Fruit fly (Drosophila melanogaster): ENCODE data around the gene CG8565.

CG8565 gene

dm6 chrX:15803764-15804563, 33.7 kb upstream of the CG8565 start, which contains the start of the genes PGRP-LE and sd:
Gene PGRP-LE (minus strand): TSS chrX:15803880.
Gene sd (plus strand): TSS chrX:15804370.
- TF ChIP-seq cic (GFP tag; optimal IDR thresholded peaks at IDR 0.05) (no peak), kay (GFP tag; ENCODE audit: borderline replicate concordance) (peak; percentile 85), CG14711 (tag; optimal IDR thresholded peaks at IDR 0.05) (peak; percentile 61), bab1 (GFP tag; optimal IDR thresholded peaks at IDR 0.05) (peak; percentile 18), CG5204 (GFP tag; optimal IDR thresholded peaks at IDR 0.05) (no peak)

dm6 chrX:15804790-15805189, 32.8 kb upstream of the CG8565 start:
- no peak for TF ChIP-seq CG5204 (GFP tag; optimal IDR thresholded peaks at IDR 0.05)
- TF ChIP-seq CG14711 (tag; optimal IDR thresholded peaks at IDR 0.05): peak; percentile 19

- peak; percentile 42 for TF ChIP-seq tj (GFP tag; optimal IDR thresholded peaks at IDR 0.05)
- TF ChIP-seq CG7045 (GFP tag; optimal IDR thresholded peaks at IDR 0.05): no peak
- peak; percentile 42 for TF ChIP-seq pad (GFP tag; optimal IDR thresholded peaks at IDR 0.05)
Measured at dm6 chrX:15805523-15805922, 32.1 kb upstream of the CG8565 start.

- TF ChIP-seq tj (GFP tag; optimal IDR thresholded peaks at IDR 0.05) (no peak), CG14711 (tag; optimal IDR thresholded peaks at IDR 0.05) (no peak), CG12768 (GFP tag; optimal IDR thresholded peaks at IDR 0.05) (no peak), bab1 (GFP tag; optimal IDR thresholded peaks at IDR 0.05) (no peak), cic (GFP tag; optimal IDR thresholded peaks at IDR 0.05) (no peak), Mnt (GFP tag; optimal IDR thresholded peaks at IDR 0.05) (no peak), toe (GFP tag; optimal IDR thresholded peaks at IDR 0.05) (no peak), CG1620 (GFP tag; optimal IDR thresholded peaks at IDR 0.05) (no peak), cnc (optimal IDR thresholded peaks at IDR 0.05) (no peak), CG5204 (GFP tag; optimal IDR thresholded peaks at IDR 0.05) (no peak), CG7045 (GFP tag; optimal IDR thresholded peaks at IDR 0.05) (no peak), Clk (GFP tag; optimal IDR thresholded peaks at IDR 0.05) (no peak), CG7101 (tag; optimal IDR thresholded peaks at IDR 0.05) (no peak), CG33017 (tag; optimal IDR thresholded peaks at IDR 0.05) (no peak), pad (GFP tag; optimal IDR thresholded peaks at IDR 0.05) (no peak), CG11617 (GFP tag; optimal IDR thresholded peaks at IDR 0.05) (no peak), kay (GFP tag; ENCODE audit: borderline replicate concordance) (no peak), ovo (GFP tag; optimal IDR thresholded peaks at IDR 0.05) (no peak)
Measured at dm6 chrX:15807915-15808314, 29.7 kb upstream of the CG8565 start.

- TF ChIP-seq cic (GFP tag; optimal IDR thresholded peaks at IDR 0.05) (no peak), tj (GFP tag; optimal IDR thresholded peaks at IDR 0.05) (no peak), toe (GFP tag; optimal IDR thresholded peaks at IDR 0.05) (no peak), Crg-1 (GFP tag; optimal IDR thresholded peaks at IDR 0.05) (no peak)
Measured at dm6 chrX:15809255-15809654, 28.4 kb upstream of the CG8565 start, which contains the start of gene CG8509. Gene CG8509 (plus strand): TSS chrX:15809555.

- peak; percentile 44 for TF ChIP-seq CG11617 (GFP tag; optimal IDR thresholded peaks at IDR 0.05)
- peak; percentile 20 for TF ChIP-seq Mnt (GFP tag; optimal IDR thresholded peaks at IDR 0.05)
- peak; percentile 82 for TF ChIP-seq tj (GFP tag; optimal IDR thresholded peaks at IDR 0.05)
- peak; percentile 80 for TF ChIP-seq kay (GFP tag; ENCODE audit: borderline replicate concordance)
- no peak for TF ChIP-seq CG33017 (tag; optimal IDR thresholded peaks at IDR 0.05)
- TF ChIP-seq CG1620 (GFP tag; optimal IDR thresholded peaks at IDR 0.05): no peak
- no peak for TF ChIP-seq CG5204 (GFP tag; optimal IDR thresholded peaks at IDR 0.05)
- TF ChIP-seq cnc (optimal IDR thresholded peaks at IDR 0.05): no peak
- no peak for TF ChIP-seq Crg-1 (GFP tag; optimal IDR thresholded peaks at IDR 0.05)
- TF ChIP-seq ovo (GFP tag; optimal IDR thresholded peaks at IDR 0.05): no peak
- TF ChIP-seq CG7101 (tag; optimal IDR thresholded peaks at IDR 0.05): peak; percentile 27
- TF ChIP-seq cic (GFP tag; optimal IDR thresholded peaks at IDR 0.05): peak; percentile 61
- TF ChIP-seq CG7045 (GFP tag; optimal IDR thresholded peaks at IDR 0.05): no peak
- peak; percentile 1 for TF ChIP-seq pad (GFP tag; optimal IDR thresholded peaks at IDR 0.05)
- TF ChIP-seq bab1 (GFP tag; optimal IDR thresholded peaks at IDR 0.05): peak; percentile 78
- no peak for TF ChIP-seq toe (GFP tag; optimal IDR thresholded peaks at IDR 0.05)
- no peak for TF ChIP-seq Hr96 (GFP tag; optimal IDR thresholded peaks at IDR 0.05)
- no peak for TF ChIP-seq Clk (GFP tag; optimal IDR thresholded peaks at IDR 0.05)
- TF ChIP-seq CG12768 (GFP tag; optimal IDR thresholded peaks at IDR 0.05): peak; percentile 3
- TF ChIP-seq CG14711 (tag; optimal IDR thresholded peaks at IDR 0.05): peak; percentile 65
Measured at dm6 chrX:15811666-15812614, 25.7 kb upstream of the CG8565 start.
